Worm (Caenorhabditis elegans) whole organism, mixed stage, embryonic: ENCODE measurements around the gene H03E18.1.

Source experiments
- M03D4.4 ChIP-seq: sonication (generic microtip); optimal IDR thresholded peaks from 2 replicates; lab custom pipeline; 2017; ENCODE audit warnings: mild to moderate bottlenecking, missing genetic modification characterization, missing compliant biosample characterization
- bed-3 ChIP-seq: fragments of 200-800 bp; sonication (Bioruptor generic); optimal IDR thresholded peaks from 3 replicates; lab custom pipeline; 2018; ENCODE audit warnings: mild to moderate bottlenecking, missing genetic modification characterization, moderate library complexity, missing compliant biosample characterization
- blmp-1 ChIP-seq: fragments of 150-350 bp; optimal IDR thresholded peaks from 2 replicates; lab custom pipeline; 2014; ENCODE audit warnings: missing biosample characterization, missing genetic modification characterization
- ceh-39 ChIP-seq: fragments of 150-350 bp; optimal IDR thresholded peaks from 2 replicates; lab custom pipeline; 2014; ENCODE audit warnings: missing biosample characterization, missing genetic modification characterization
- ceh-43 ChIP-seq: fragments of 200-800 bp; sonication (Bioruptor generic); optimal IDR thresholded peaks from 2 replicates; lab custom pipeline; 2018; ENCODE audit warnings: mild to moderate bottlenecking, missing genetic modification characterization, moderate library complexity, missing compliant biosample characterization
- ceh-83 ChIP-seq: fragments of 200-800 bp; sonication (Bioruptor generic); optimal IDR thresholded peaks from 2 replicates; lab custom pipeline; 2018; ENCODE audit warnings: mild to moderate bottlenecking, missing genetic modification characterization, missing compliant biosample characterization
- ces-1 ChIP-seq: fragments of 150-350 bp; optimal IDR thresholded peaks from 2 replicates; lab custom pipeline; 2014; ENCODE audit warnings: missing biosample characterization, missing genetic modification reagents, missing genetic modification characterization
- cnd-1 ChIP-seq: fragments of 200-800 bp; sonication (Bioruptor generic); optimal IDR thresholded peaks from 2 replicates; lab custom pipeline; 2018; ENCODE audit warnings: mild to moderate bottlenecking, missing genetic modification characterization, missing compliant biosample characterization
- drap-1 ChIP-seq: fragments of 200-800 bp; sonication (Bioruptor generic); optimal IDR thresholded peaks from 3 replicates; lab custom pipeline; 2018; ENCODE audit warnings: mild to moderate bottlenecking, missing genetic modification characterization, missing compliant biosample characterization
- elt-1 ChIP-seq: sonication (generic microtip); optimal IDR thresholded peaks from 2 replicates; lab custom pipeline; 2017; ENCODE audit warnings: missing genetic modification characterization, mild to moderate bottlenecking, missing compliant biosample characterization, antibody characterized with exemption, moderate library complexity, borderline replicate concordance; ENCODE audit not compliant: insufficient read depth
- elt-3 ChIP-seq: fragments of 150-350 bp; optimal IDR thresholded peaks from 2 replicates; lab custom pipeline; 2014; ENCODE audit warnings: missing biosample characterization, missing genetic modification characterization
- ham-2 ChIP-seq: fragments of 200-800 bp; sonication (Bioruptor generic); optimal IDR thresholded peaks from 2 replicates; lab custom pipeline; 2018; ENCODE audit warnings: mild to moderate bottlenecking, missing genetic modification characterization, missing compliant biosample characterization
- lsy-2 ChIP-seq: fragments of 150-350 bp; optimal IDR thresholded peaks from 2 replicates; lab custom pipeline; 2014; ENCODE audit warnings: missing biosample characterization, missing genetic modification characterization
- mep-1 ChIP-seq: fragments of 150-350 bp; optimal IDR thresholded peaks from 2 replicates; lab custom pipeline; 2017; ENCODE audit warnings: missing biosample characterization, missing genetic modification reagents, missing genetic modification characterization, inconsistent platforms
- mls-2 ChIP-seq: sonication (generic microtip); optimal IDR thresholded peaks from 2 replicates; lab custom pipeline; 2016; ENCODE audit warnings: mild to moderate bottlenecking, missing genetic modification characterization, moderate library complexity, missing compliant biosample characterization
- nhr-12 ChIP-seq: fragments of 150-350 bp; optimal IDR thresholded peaks from 2 replicates; lab custom pipeline; 2014; ENCODE audit warnings: missing biosample characterization, missing genetic modification characterization
- nhr-2 ChIP-seq: fragments of 150-350 bp; optimal IDR thresholded peaks from 2 replicates; lab custom pipeline; 2014; ENCODE audit warnings: missing biosample characterization, missing genetic modification characterization
- nhr-237 ChIP-seq: fragments of 150-350 bp; optimal IDR thresholded peaks from 2 replicates; lab custom pipeline; 2014; ENCODE audit warnings: missing biosample characterization, missing genetic modification characterization
- nhr-28 ChIP-seq: fragments of 150-350 bp; optimal IDR thresholded peaks from 2 replicates; lab custom pipeline; 2014; ENCODE audit warnings: missing biosample characterization, missing genetic modification characterization
- pha-4 ChIP-seq: fragments of 150-350 bp; optimal IDR thresholded peaks from 2 replicates; lab custom pipeline; 2018; ENCODE audit warnings: missing biosample characterization, missing genetic modification reagents, missing genetic modification characterization
- sem-2 ChIP-seq: fragments of 200-800 bp; sonication (Bioruptor generic); optimal IDR thresholded peaks from 2 replicates; lab custom pipeline; 2018; ENCODE audit warnings: mild to moderate bottlenecking, missing genetic modification characterization, missing compliant biosample characterization
- snpc-4 ChIP-seq: fragments of 150-350 bp; optimal IDR thresholded peaks from 2 replicates; lab custom pipeline; 2014; ENCODE audit warnings: missing biosample characterization, missing genetic modification characterization
- unc-120 ChIP-seq: sonication (generic microtip); optimal IDR thresholded peaks from 2 replicates; lab custom pipeline; 2017; ENCODE audit warnings: missing genetic modification characterization, missing compliant biosample characterization; ENCODE audit not compliant: poor library complexity, severe bottlenecking
- unc-39 ChIP-seq: fragments of 150-350 bp; optimal IDR thresholded peaks from 2 replicates; lab custom pipeline; 2014; ENCODE audit warnings: missing biosample characterization, missing genetic modification characterization
- unc-62 ChIP-seq: fragments of 150-350 bp; optimal IDR thresholded peaks from 2 replicates; lab custom pipeline; 2014; ENCODE audit warnings: missing biosample characterization, missing genetic modification reagents, missing genetic modification characterization
- ztf-11 ChIP-seq: fragments of 150-350 bp; optimal IDR thresholded peaks from 2 replicates; lab custom pipeline; 2014; ENCODE audit warnings: missing biosample characterization, missing genetic modification characterization

H03E18.1 gene

DNA sequence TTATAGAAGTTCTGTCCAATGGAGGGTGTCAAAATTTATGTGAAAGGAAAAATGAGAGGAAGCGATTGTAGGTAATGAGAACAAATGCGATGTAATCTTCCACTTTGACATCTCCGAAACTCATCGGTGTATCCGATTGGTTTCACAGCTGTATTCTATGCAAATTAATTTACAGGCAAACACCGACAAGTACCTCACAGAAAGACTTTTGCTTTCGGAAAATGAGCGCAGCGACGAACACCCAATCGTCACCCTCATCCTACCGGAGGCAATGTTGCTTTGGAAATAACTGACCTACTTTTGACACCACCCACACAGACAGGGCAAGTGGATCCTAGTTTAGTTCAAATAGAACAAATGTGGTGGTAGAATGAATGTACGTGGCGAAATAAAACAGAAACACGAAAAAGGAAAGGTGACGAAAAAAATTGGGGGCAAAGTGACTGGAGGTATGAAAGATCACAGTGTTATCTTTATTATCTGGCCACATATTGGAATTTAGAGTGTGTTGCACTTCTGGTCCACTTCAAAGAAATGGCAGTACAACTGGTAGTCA lies 43.7 kb upstream of the H03E18.1 start:
- TF ChIP-seq elt-1 (tag; lab: Kevin White, UChicago) (peak; percentile 44), nhr-28 (no peak), drap-1 (GFP tag; lab: Kevin White, UChicago) (no peak), ces-1 (GFP tag; lab: Kevin White, UChicago) (no peak), ceh-39 (tag; lab: Kevin White, UChicago) (no peak)

DNA sequence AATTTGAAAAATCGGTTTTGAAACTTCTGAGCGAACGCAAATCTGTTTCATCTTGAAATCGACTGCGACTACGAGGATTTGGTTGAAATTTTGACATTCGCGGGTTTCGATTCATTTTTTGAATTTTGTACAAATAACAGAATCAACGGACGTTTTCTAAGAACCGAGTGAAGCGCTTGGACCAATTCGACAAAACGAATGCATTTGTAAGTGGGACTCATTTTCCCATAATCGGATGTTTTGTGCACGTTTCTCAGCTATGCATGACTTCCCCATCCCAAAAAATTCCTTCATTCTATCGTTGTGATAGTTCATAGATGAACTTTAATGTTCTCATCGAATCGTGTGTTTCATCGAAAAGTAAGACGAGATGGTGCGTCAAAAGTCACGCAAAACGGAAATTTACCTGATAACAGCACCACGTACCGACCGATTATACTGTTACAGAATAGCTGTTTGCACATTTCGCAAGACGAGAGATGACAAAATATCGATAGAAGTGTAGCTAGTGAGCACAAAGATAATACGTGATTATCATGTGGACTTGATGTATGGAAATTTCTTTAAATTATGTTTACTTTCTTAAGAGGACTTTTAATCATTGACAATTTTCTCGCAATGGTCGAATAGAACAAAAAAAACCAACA lies 37.4 kb upstream of the H03E18.1 start, which contains the start of gene mec-10:
mec-10 (minus strand) TSS at position 189 of the 647 bp plus-strand sequence.
- no peak for TF ChIP-seq ceh-83 (GFP tag; lab: Kevin White, UChicago)
- TF ChIP-seq mep-1 (tag; lab: Kevin White, UChicago) = no peak
- TF ChIP-seq, all 35 proteins: peak for 0

DNA sequence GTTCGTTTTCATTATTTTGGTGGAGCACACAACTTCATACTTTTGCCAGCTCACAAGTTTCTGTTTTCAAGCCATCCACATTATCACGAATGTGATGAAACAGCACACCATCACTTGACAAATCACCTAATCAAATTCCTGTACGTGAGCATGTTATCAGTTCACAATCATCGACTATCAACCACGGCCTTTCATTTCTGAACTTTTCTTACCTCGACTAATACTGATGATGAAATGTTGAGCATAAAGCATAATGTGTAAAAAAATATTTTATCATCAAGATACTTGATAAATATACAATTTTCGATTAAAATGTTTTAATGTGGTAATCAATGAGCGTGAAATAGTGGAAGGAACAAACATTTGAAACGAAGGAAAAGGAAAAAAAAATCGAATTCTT lies 34.2 kb upstream of the H03E18.1 start:
- TF ChIP-seq ceh-43 (GFP tag; lab: Kevin White, UChicago) (no peak), blmp-1 (tag; lab: Kevin White, UChicago) (no peak), sem-2 (GFP tag; lab: Kevin White, UChicago) (no peak), lsy-2 (tag; lab: Kevin White, UChicago) (no peak), mls-2 (tag; lab: Kevin White, UChicago) (no peak), M03D4.4 (no peak), unc-39 (tag; lab: Kevin White, UChicago) (no peak), unc-62 (GFP tag; lab: Kevin White, UChicago) (no peak), elt-3 (tag; lab: Kevin White, UChicago) (no peak), nhr-2 (tag; lab: Kevin White, UChicago) (no peak), nhr-12 (tag; lab: Kevin White, UChicago) (no peak), elt-1 (tag; lab: Kevin White, UChicago) (no peak), pha-4 (tag; lab: Kevin White, UChicago) (no peak), ces-1 (GFP tag; lab: Kevin White, UChicago) (no peak), unc-120 (tag; lab: Kevin White, UChicago) (no peak)

DNA sequence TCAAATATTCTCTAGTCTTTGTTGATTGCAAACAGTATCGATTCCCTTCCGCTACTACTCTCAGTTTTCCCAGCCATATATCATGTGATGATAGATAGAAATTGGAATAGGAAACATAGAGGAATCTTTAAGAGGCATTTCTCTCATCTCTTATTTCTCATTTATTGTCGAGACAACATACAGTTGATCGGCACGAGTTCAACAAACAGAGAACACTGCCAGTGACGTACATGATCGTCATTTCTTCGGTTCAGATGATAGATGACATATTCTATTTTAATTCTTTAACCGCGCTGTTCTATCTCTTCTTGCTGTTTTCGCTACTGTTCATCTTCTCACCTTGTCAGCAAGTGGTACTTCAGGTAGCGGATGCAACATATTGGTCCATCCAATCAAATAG lies 32.5 kb upstream of the H03E18.1 start:
- peak; percentile 38 for TF ChIP-seq unc-62 (GFP tag; lab: Kevin White, UChicago)
- TF ChIP-seq snpc-4 (tag; lab: Kevin White, UChicago) = no peak
- peak; percentile 59 for TF ChIP-seq elt-3 (tag; lab: Kevin White, UChicago)

DNA sequence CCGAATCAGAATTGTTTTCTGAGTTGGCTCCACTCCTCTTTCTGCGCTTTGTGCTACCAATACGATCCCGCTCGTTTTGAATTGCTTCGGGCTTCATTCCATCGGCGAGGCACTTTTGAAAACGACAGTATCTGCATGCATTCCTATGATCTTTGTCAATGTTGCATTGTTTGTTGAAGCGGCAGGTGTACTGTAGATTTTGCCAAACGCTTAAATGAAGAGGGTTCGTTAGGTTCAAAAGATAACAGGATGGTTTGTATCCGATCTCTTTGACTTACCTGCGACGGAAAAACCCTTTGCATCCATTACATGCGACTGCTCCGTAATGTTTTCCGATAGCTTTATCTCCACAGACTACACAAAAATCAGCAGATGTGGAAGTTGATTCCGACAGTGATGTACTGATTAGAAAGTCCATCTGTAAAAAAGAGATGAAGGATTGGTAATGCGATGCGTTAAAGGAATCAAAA lies 31.9 kb upstream of the H03E18.1 start, which contains the start of gene nhr-14:
nhr-14 (minus strand) TSS at position 420 of the 470 bp plus-strand sequence.
- TF ChIP-seq pha-4 (tag; lab: Kevin White, UChicago) (no peak), ztf-11 (no peak)
- TF ChIP-seq, all 35 proteins: peak for 0

DNA sequence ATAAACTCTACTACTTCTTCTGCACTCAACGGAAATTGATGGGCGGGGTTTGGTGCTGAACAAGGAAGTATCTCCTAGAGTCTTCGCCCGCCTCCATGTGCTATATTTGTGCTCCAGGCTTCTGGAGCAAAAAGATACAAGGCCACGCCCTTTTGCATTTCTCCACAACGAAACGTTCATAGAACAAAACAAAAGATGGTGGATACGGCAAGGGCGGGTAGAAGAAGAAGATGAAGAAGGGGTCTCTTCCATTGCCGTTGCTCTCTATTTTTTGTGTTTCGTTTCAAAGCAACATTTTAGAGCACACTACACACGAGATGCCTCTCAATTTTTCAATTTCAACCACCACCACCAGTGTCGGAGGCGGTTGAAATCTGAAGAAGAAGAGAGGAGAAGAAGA lies 31.4 kb upstream of the H03E18.1 start:
- TF ChIP-seq cnd-1 (tag; lab: Kevin White, UChicago) = no peak
- TF ChIP-seq unc-120 (tag; lab: Kevin White, UChicago) = no peak
- no peak for TF ChIP-seq ham-2
- TF ChIP-seq ces-1 (GFP tag; lab: Kevin White, UChicago) = peak; percentile 26

DNA sequence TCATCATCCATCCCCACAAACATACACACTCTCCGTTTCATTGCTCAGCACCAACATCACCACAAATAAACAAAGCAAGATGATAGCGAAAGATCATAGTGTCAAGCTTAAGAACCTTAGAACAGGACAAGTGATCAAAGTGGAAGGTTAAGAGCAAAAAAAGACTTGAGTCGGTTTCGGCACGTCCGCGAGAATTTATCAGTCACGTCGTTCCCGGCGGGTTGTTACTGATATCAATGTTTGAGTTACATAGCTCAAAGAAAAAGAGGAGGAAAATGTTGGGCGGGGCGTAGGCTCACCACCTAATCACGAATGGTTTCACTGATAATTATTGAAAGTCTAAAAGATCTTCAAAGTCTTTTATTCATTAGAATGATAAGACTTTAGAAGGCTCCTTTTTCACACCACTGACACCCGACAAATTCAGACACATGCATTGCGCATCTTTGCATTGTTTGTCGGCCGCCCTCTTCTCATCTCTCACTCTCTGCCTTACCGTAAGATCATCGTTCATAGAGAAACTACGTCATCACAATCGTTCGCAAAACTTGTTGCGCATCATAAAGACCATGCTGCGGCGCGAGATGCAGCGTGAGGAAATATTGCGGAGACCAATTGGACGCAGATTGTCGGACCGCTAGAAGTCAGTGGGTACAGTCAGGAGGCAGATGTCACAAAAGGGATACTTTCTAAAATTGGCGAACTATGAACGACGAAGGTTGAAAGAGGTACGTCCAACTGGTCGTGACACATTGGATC lies 30.4 kb upstream of the H03E18.1 start:
- TF ChIP-seq nhr-237 (peak; percentile 74), ceh-83 (GFP tag; lab: Kevin White, UChicago) (no peak), elt-3 (tag; lab: Kevin White, UChicago) (peak; percentile 77), bed-3 (GFP tag; lab: Kevin White, UChicago) (no peak), blmp-1 (tag; lab: Kevin White, UChicago) (peak; percentile 70), ham-2 (peak; percentile 58), pha-4 (tag; lab: Kevin White, UChicago) (no peak), unc-62 (GFP tag; lab: Kevin White, UChicago) (peak; percentile 16), ztf-11 (no peak), lsy-2 (tag; lab: Kevin White, UChicago) (peak; percentile 22)
